Worm (Caenorhabditis elegans): ENCODE results near the gene egl-45.

- TF ChIP-seq flt-1 (GFP tag; IDR thresholded peaks at IDR 0.05) (no peak), med-1 (GFP tag; optimal IDR thresholded peaks at IDR 0.05; ENCODE audit: insufficient read depth) (no peak), tab-1 (GFP tag; IDR thresholded peaks at IDR 0.05) (no peak), cog-1 (tag; optimal IDR thresholded peaks at IDR 0.05) (no peak), klf-2 (GFP tag; conservative IDR thresholded peaks at IDR 0.05) (no peak), ref-1 (GFP tag; conservative IDR thresholded peaks at IDR 0.05) (no peak)
These were observed 9.1 kb upstream of the egl-45 start for ce11 chrIII:7837567-7837966.

Data from whole organism, midembryonic.